2 worm cellular contexts compared by ENCODE assay signal in genomic region chrIII:87183-87582, ce11.
TF ChIP-seq lines count a peak whose summit lies in the region.

TSS of gene F54C4.4 (minus strand) at chrIII:87381.
TSS of gene mrpl-40 (plus strand) at chrIII:87559.

TF ChIP-seq in whole organism, L1 larva, 84 proteins besides CTCF, POLR2A, EP300 and RAD21 (continued from another document):
- peak; percentile 11 for TF ChIP-seq hpl-2 (GFP tag; optimal IDR thresholded peaks at IDR 0.05; lab: Kevin White, UChicago)
- TF ChIP-seq mef-2 (tag; optimal IDR thresholded peaks at IDR 0.05; lab: Kevin White, UChicago): no peak
- no peak for TF ChIP-seq pqm-1 (tag; optimal IDR thresholded peaks at IDR 0.05; lab: Kevin White, UChicago)
- TF ChIP-seq nhr-11 (tag; optimal IDR thresholded peaks at IDR 0.05; lab: Kevin White, UChicago): no peak
- no peak for TF ChIP-seq egl-27 (tag; optimal IDR thresholded peaks at IDR 0.05; lab: Kevin White, UChicago)
- TF ChIP-seq zip-4 (GFP tag; optimal IDR thresholded peaks at IDR 0.05; lab: Kevin White, UChicago): no peak
- no peak for TF ChIP-seq hlh-4 (tag; optimal IDR thresholded peaks at IDR 0.05; lab: Kevin White, UChicago)
- TF ChIP-seq swsn-7 (tag; optimal IDR thresholded peaks at IDR 0.05; lab: Kevin White, UChicago): peak; percentile 76
- peak; percentile 74 for TF ChIP-seq isw-1 (GFP tag; IDR thresholded peaks at IDR 0.05; lab: Robert Waterston, UW)
- TF ChIP-seq lir-3 (tag; optimal IDR thresholded peaks at IDR 0.05; lab: Kevin White, UChicago; ENCODE audit: poor library complexity): no peak
- no peak for TF ChIP-seq C34B4.2 (tag; optimal IDR thresholded peaks at IDR 0.05; lab: Kevin White, UChicago)
- TF ChIP-seq rnt-1 (tag; optimal IDR thresholded peaks at IDR 0.05; lab: Kevin White, UChicago): peak; percentile 60
- peak in 1 of 2 experiments; percentile 34 for TF ChIP-seq mdl-1 (tag; optimal IDR thresholded peaks at IDR 0.05; lab: Kevin White, UChicago)
- TF ChIP-seq skn-1 (tag; optimal IDR thresholded peaks at IDR 0.05; lab: Kevin White, UChicago): peak; percentile 29
- TF ChIP-seq unc-30 (tag; optimal IDR thresholded peaks at IDR 0.05; lab: Kevin White, UChicago): no peak
- TF ChIP-seq fkh-8 (tag; optimal IDR thresholded peaks at IDR 0.05; lab: Kevin White, UChicago): peak; percentile 62
- TF ChIP-seq mep-1 (tag; optimal IDR thresholded peaks at IDR 0.05; lab: Kevin White, UChicago): peak; percentile 61
- TF ChIP-seq nhr-12 (tag; optimal IDR thresholded peaks at IDR 0.05; lab: Kevin White, UChicago): no peak
- peak; percentile 23 for TF ChIP-seq egl-13 (tag; optimal IDR thresholded peaks at IDR 0.05; lab: Kevin White, UChicago)
- no peak for TF ChIP-seq sox-4 (tag; optimal IDR thresholded peaks at IDR 0.05; lab: Kevin White, UChicago)
- TF ChIP-seq dsc-1 (tag; optimal IDR thresholded peaks at IDR 0.05; lab: Kevin White, UChicago): peak; percentile 58
- peak in 1 of 2 experiments; percentile 57 for TF ChIP-seq ztf-11 (tag; optimal IDR thresholded peaks at IDR 0.05; lab: Kevin White, UChicago)
- peak; percentile 81 for TF ChIP-seq nhr-85 (tag; lab: Kevin White, UChicago)
- TF ChIP-seq C16A3.4 (tag; optimal IDR thresholded peaks at IDR 0.05; lab: Kevin White, UChicago): peak; percentile 74
- TF ChIP-seq fkh-10 (GFP tag; optimal IDR thresholded peaks at IDR 0.05; lab: Kevin White, UChicago): peak; percentile 1
- TF ChIP-seq unc-130 (tag; optimal IDR thresholded peaks at IDR 0.05; lab: Kevin White, UChicago): peak; percentile 62
- no peak for TF ChIP-seq nhr-84 (tag; optimal IDR thresholded peaks at IDR 0.05; lab: Kevin White, UChicago)
- TF ChIP-seq hlh-17 (GFP tag; optimal IDR thresholded peaks at IDR 0.05; lab: Kevin White, UChicago; ENCODE audit: borderline replicate concordance): no peak
- peak; percentile 14 for TF ChIP-seq blmp-1 (tag; optimal IDR thresholded peaks at IDR 0.05; lab: Kevin White, UChicago)
- TF ChIP-seq ceh-82 (tag; optimal IDR thresholded peaks at IDR 0.05; lab: Kevin White, UChicago): peak; percentile 56 to 87 (median 59)
- TF ChIP-seq lin-39 (tag; optimal IDR thresholded peaks at IDR 0.05; lab: Kevin White, UChicago): peak; percentile 62
- no peak for TF ChIP-seq aly-2 (tag; optimal IDR thresholded peaks at IDR 0.05; lab: Kevin White, UChicago)
- TF ChIP-seq jun-1 (tag; optimal IDR thresholded peaks at IDR 0.05; lab: Kevin White, UChicago): peak; percentile 66
- TF ChIP-seq nhr-20 (tag; optimal IDR thresholded peaks at IDR 0.05; lab: Kevin White, UChicago): peak; percentile 53
- TF ChIP-seq snu-23 (GFP tag; optimal IDR thresholded peaks at IDR 0.05; lab: Kevin White, UChicago): peak; percentile 86
- peak; percentile 45 to 67 (median 65) for TF ChIP-seq dpl-1 (GFP tag; optimal IDR thresholded peaks at IDR 0.05; lab: Kevin White, UChicago)
- TF ChIP-seq ama-1 (optimal IDR thresholded peaks at IDR 0.05; lab: Kevin White, UChicago): no peak
- TF ChIP-seq ets-5 (GFP tag; IDR thresholded peaks at IDR 0.05; lab: Robert Waterston, UW): no peak
- TF ChIP-seq unc-86 (tag; optimal IDR thresholded peaks at IDR 0.05; lab: Kevin White, UChicago): peak; percentile 72
- TF ChIP-seq sup-37 (GFP tag; optimal IDR thresholded peaks at IDR 0.05; lab: Kevin White, UChicago): no peak
- peak; percentile 40 for TF ChIP-seq pax-3 (tag; optimal IDR thresholded peaks at IDR 0.05; lab: Kevin White, UChicago)
- no peak for TF ChIP-seq tlp-1 (tag; optimal IDR thresholded peaks at IDR 0.05; lab: Kevin White, UChicago)
- no peak for TF ChIP-seq ceh-88 (GFP tag; IDR thresholded peaks at IDR 0.05; lab: Robert Waterston, UW)
- no peak for TF ChIP-seq unc-62 (GFP tag; optimal IDR thresholded peaks at IDR 0.05; lab: Kevin White, UChicago)
- TF ChIP-seq lin-15B (tag; optimal IDR thresholded peaks at IDR 0.05; lab: Kevin White, UChicago): peak; percentile 46
- no peak for TF ChIP-seq ceh-63 (GFP tag; optimal IDR thresholded peaks at IDR 0.05; lab: Kevin White, UChicago)
- peak; percentile 20 for TF ChIP-seq snpc-4 (tag; optimal IDR thresholded peaks at IDR 0.05; lab: Kevin White, UChicago)
- TF ChIP-seq nhr-77 (tag; optimal IDR thresholded peaks at IDR 0.05; lab: Kevin White, UChicago): peak; percentile 18
- no peak for TF ChIP-seq aha-1 (tag; optimal IDR thresholded peaks at IDR 0.05; lab: Kevin White, UChicago)
- no peak for TF ChIP-seq pag-3 (tag; optimal IDR thresholded peaks at IDR 0.05; lab: Kevin White, UChicago; ENCODE audit: borderline replicate concordance, insufficient read depth)
- TF ChIP-seq ceh-90 (tag; optimal IDR thresholded peaks at IDR 0.05; lab: Kevin White, UChicago): no peak
- TF ChIP-seq ztf-4 (tag; optimal IDR thresholded peaks at IDR 0.05; lab: Kevin White, UChicago): no peak
- no peak for TF ChIP-seq alr-1 (tag; optimal IDR thresholded peaks at IDR 0.05; lab: Kevin White, UChicago; ENCODE audit: borderline replicate concordance)
- peak; percentile 84 for TF ChIP-seq nhr-47 (tag; optimal IDR thresholded peaks at IDR 0.05; lab: Kevin White, UChicago)
- peak; percentile 69 for TF ChIP-seq tbx-2 (tag; optimal IDR thresholded peaks at IDR 0.05; lab: Kevin White, UChicago)
- peak; percentile 72 for TF ChIP-seq xbp-1 (tag; optimal IDR thresholded peaks at IDR 0.05; lab: Kevin White, UChicago)
- peak; percentile 11 for TF ChIP-seq nhr-237 (tag; optimal IDR thresholded peaks at IDR 0.05; lab: Kevin White, UChicago)
- no peak for TF ChIP-seq sptf-1 (tag; optimal IDR thresholded peaks at IDR 0.05; lab: Kevin White, UChicago)
- TF ChIP-seq ceh-8 (GFP tag; optimal IDR thresholded peaks at IDR 0.05; lab: Kevin White, UChicago): no peak
- TF ChIP-seq nhr-90 (tag; optimal IDR thresholded peaks at IDR 0.05; lab: Kevin White, UChicago; ENCODE audit: poor library complexity): peak; percentile 59
- TF ChIP-seq mab-9 (GFP tag; IDR thresholded peaks at IDR 0.05; lab: Robert Waterston, UW): no peak
- no peak for TF ChIP-seq nhr-76 (tag; optimal IDR thresholded peaks at IDR 0.05; lab: Kevin White, UChicago)
- no peak for TF ChIP-seq efl-3 (GFP tag; optimal IDR thresholded peaks at IDR 0.05; lab: Kevin White, UChicago)
- peak; percentile 57 for TF ChIP-seq irx-1 (tag; optimal IDR thresholded peaks at IDR 0.05; lab: Kevin White, UChicago)
- peak; percentile 73 for TF ChIP-seq lin-14 (GFP tag; optimal IDR thresholded peaks at IDR 0.05; lab: Kevin White, UChicago)
- peak; percentile 72 to 77 for TF ChIP-seq efl-1 (optimal IDR thresholded peaks at IDR 0.05; lab: Kevin White, UChicago)
- TF ChIP-seq efl-1 (GFP tag; optimal IDR thresholded peaks at IDR 0.05 in 1 of 2; lab: Kevin White, UChicago): peak; percentile 63 to 96

TF ChIP-seq in whole organism, young adult, 124 proteins besides CTCF, POLR2A, EP300 and RAD21 (continued from another document):
- no peak for TF ChIP-seq cebp-1 (GFP tag; IDR thresholded peaks at IDR 0.05; lab: Robert Waterston, UW)
- TF ChIP-seq cebp-1 (tag; optimal IDR thresholded peaks at IDR 0.05; lab: Kevin White, UChicago): peak; percentile 30
- TF ChIP-seq mxl-1 (tag; optimal IDR thresholded peaks at IDR 0.05; lab: Kevin White, UChicago): no peak
- TF ChIP-seq zfh-2 (GFP tag; conservative IDR thresholded peaks at IDR 0.05; lab: Robert Waterston, UW): no peak
- TF ChIP-seq akir-1 (GFP tag; optimal IDR thresholded peaks at IDR 0.05; lab: Kevin White, UChicago): no peak
- TF ChIP-seq ztf-3 (GFP tag; optimal IDR thresholded peaks at IDR 0.05; lab: Kevin White, UChicago): no peak
- TF ChIP-seq B0019.2 (GFP tag; conservative IDR thresholded peaks at IDR 0.05; lab: Robert Waterston, UW): no peak
- TF ChIP-seq snpc-3.4 (tag; optimal IDR thresholded peaks at IDR 0.05; lab: Kevin White, UChicago): peak; percentile 38
- TF ChIP-seq tbx-9 (tag; optimal IDR thresholded peaks at IDR 0.05; lab: Kevin White, UChicago; ENCODE audit: borderline replicate concordance): no peak
- TF ChIP-seq Y67H2A.10 (GFP tag; conservative IDR thresholded peaks at IDR 0.05; lab: Robert Waterston, UW): no peak
- TF ChIP-seq atf-7 (tag; optimal IDR thresholded peaks at IDR 0.05; lab: Kevin White, UChicago): no peak
- no peak for TF ChIP-seq nfyb-1 (GFP tag; IDR thresholded peaks at IDR 0.05; lab: Robert Waterston, UW)
- no peak for TF ChIP-seq unc-130 (GFP tag; optimal IDR thresholded peaks at IDR 0.05; lab: Kevin White, UChicago)
- no peak for TF ChIP-seq F49E8.2 (tag; optimal IDR thresholded peaks at IDR 0.05; lab: Kevin White, UChicago; ENCODE audit: insufficient read depth)
- no peak for TF ChIP-seq ccch-3 (GFP tag; optimal IDR thresholded peaks at IDR 0.05; lab: Kevin White, UChicago)
- TF ChIP-seq lsl-1 (GFP tag; optimal IDR thresholded peaks at IDR 0.05; lab: Kevin White, UChicago): peak; percentile 11
- TF ChIP-seq Y53G8AR.9 (GFP tag; conservative IDR thresholded peaks at IDR 0.05; lab: Robert Waterston, UW): no peak
- TF ChIP-seq D2030.7 (GFP tag; IDR thresholded peaks at IDR 0.05; lab: Robert Waterston, UW): 0 out of 2 replicates have a peak, but pooled peaks have one; percentile 23
- TF ChIP-seq attf-3 (GFP tag; conservative IDR thresholded peaks at IDR 0.05; lab: Robert Waterston, UW): peak; percentile 97
- no peak for TF ChIP-seq ztf-25 (GFP tag; IDR thresholded peaks at IDR 0.05; lab: Robert Waterston, UW)
- no peak for TF ChIP-seq bed-2 (GFP tag; IDR thresholded peaks at IDR 0.05; lab: Robert Waterston, UW)
- TF ChIP-seq cebp-2 (GFP tag; IDR thresholded peaks at IDR 0.05; lab: Robert Waterston, UW): no peak
- TF ChIP-seq efl-1 (GFP tag; optimal IDR thresholded peaks at IDR 0.05; lab: Kevin White, UChicago): no peak
- no peak for TF ChIP-seq T07F8.4 (tag; optimal IDR thresholded peaks at IDR 0.05; lab: Kevin White, UChicago)
- no peak for TF ChIP-seq ceh-91 (GFP tag; IDR thresholded peaks at IDR 0.05; lab: Robert Waterston, UW)
- TF ChIP-seq F23B12.7 (tag; optimal IDR thresholded peaks at IDR 0.05; lab: Kevin White, UChicago; ENCODE audit: insufficient read depth): no peak
- TF ChIP-seq hsf-1 (GFP tag; IDR thresholded peaks at IDR 0.05; lab: Robert Waterston, UW): no peak
- TF ChIP-seq F10E7.11 (tag; optimal IDR thresholded peaks at IDR 0.05; lab: Kevin White, UChicago): no peak
- no peak for TF ChIP-seq hrde-1 (tag; optimal IDR thresholded peaks at IDR 0.05; lab: Kevin White, UChicago; ENCODE audit: borderline replicate concordance)
- TF ChIP-seq F37B4.10 (GFP tag; IDR thresholded peaks at IDR 0.05; lab: Robert Waterston, UW): no peak
- TF ChIP-seq C06A6.2 (GFP tag; conservative IDR thresholded peaks at IDR 0.05; lab: Robert Waterston, UW): no peak
- no peak for TF ChIP-seq ztf-26 (tag; optimal IDR thresholded peaks at IDR 0.05; lab: Kevin White, UChicago)
- peak; percentile 94 for TF ChIP-seq hmg-1.2 (GFP tag; IDR thresholded peaks at IDR 0.05; lab: Robert Waterston, UW)
- no peak for TF ChIP-seq madf-3 (GFP tag; IDR thresholded peaks at IDR 0.05; lab: Robert Waterston, UW)
- no peak for TF ChIP-seq sdz-38 (tag; optimal IDR thresholded peaks at IDR 0.05; lab: Kevin White, UChicago)
- no peak for TF ChIP-seq ztf-18 (tag; optimal IDR thresholded peaks at IDR 0.05; lab: Kevin White, UChicago)
- TF ChIP-seq ceh-40 (GFP tag; IDR thresholded peaks at IDR 0.05; lab: Robert Waterston, UW): no peak
- TF ChIP-seq pbrm-1 (GFP tag; IDR thresholded peaks at IDR 0.05; lab: Robert Waterston, UW): 0 out of 2 replicates have a peak, but pooled peaks have one; percentile 45
- TF ChIP-seq lir-1 (GFP tag; conservative IDR thresholded peaks at IDR 0.05; lab: Robert Waterston, UW): no peak
- TF ChIP-seq lsy-27 (tag; optimal IDR thresholded peaks at IDR 0.05; lab: Kevin White, UChicago; ENCODE audit: borderline replicate concordance, insufficient read depth): no peak
- no peak for TF ChIP-seq C17E4.6 (GFP tag; IDR thresholded peaks at IDR 0.05; lab: Robert Waterston, UW)
- TF ChIP-seq xnd-1 (tag; optimal IDR thresholded peaks at IDR 0.05; lab: Kevin White, UChicago): no peak
- TF ChIP-seq F55B11.4 (tag; optimal IDR thresholded peaks at IDR 0.05; lab: Kevin White, UChicago; ENCODE audit: borderline replicate concordance, insufficient read depth): no peak
- TF ChIP-seq lin-40 (tag; optimal IDR thresholded peaks at IDR 0.05; lab: Kevin White, UChicago): peak; percentile 28
- no peak for TF ChIP-seq K11D2.4 (GFP tag; IDR thresholded peaks at IDR 0.05; lab: Robert Waterston, UW)
- no peak for TF ChIP-seq hlh-26 (GFP tag; conservative IDR thresholded peaks at IDR 0.05; lab: Robert Waterston, UW)
- no peak for TF ChIP-seq bed-1 (GFP tag; IDR thresholded peaks at IDR 0.05; lab: Robert Waterston, UW)
- TF ChIP-seq ekl-4 (GFP tag; IDR thresholded peaks at IDR 0.05; lab: Robert Waterston, UW): no peak
- TF ChIP-seq Y56A3A.18 (GFP tag; IDR thresholded peaks at IDR 0.05; lab: Robert Waterston, UW): no peak
- no peak for TF ChIP-seq mel-28 (tag; optimal IDR thresholded peaks at IDR 0.05; lab: Kevin White, UChicago; ENCODE audit: borderline replicate concordance)
- TF ChIP-seq nhr-179 (tag; optimal IDR thresholded peaks at IDR 0.05; lab: Kevin White, UChicago): no peak
- peak; percentile 35 for TF ChIP-seq tbp1 (GFP tag; optimal IDR thresholded peaks at IDR 0.05; lab: Kevin White, UChicago)
- no peak for TF ChIP-seq somi-1 (GFP tag; optimal IDR thresholded peaks at IDR 0.05; lab: Kevin White, UChicago)
- no peak for TF ChIP-seq madf-8 (GFP tag; conservative IDR thresholded peaks at IDR 0.05; lab: Robert Waterston, UW)
- TF ChIP-seq B0035.1 (tag; optimal IDR thresholded peaks at IDR 0.05; lab: Kevin White, UChicago): no peak
- TF ChIP-seq attf-5 (GFP tag; optimal IDR thresholded peaks at IDR 0.05; lab: Kevin White, UChicago): peak; percentile 13
- no peak for TF ChIP-seq chd-7 (tag; optimal IDR thresholded peaks at IDR 0.05; lab: Kevin White, UChicago)
- TF ChIP-seq egl-18 (GFP tag; IDR thresholded peaks at IDR 0.05; lab: Robert Waterston, UW): no peak
- TF ChIP-seq tlf-1 (GFP tag; optimal IDR thresholded peaks at IDR 0.05; lab: Kevin White, UChicago): no peak
- no peak for TF ChIP-seq ztf-22 (GFP tag; optimal IDR thresholded peaks at IDR 0.05; lab: Kevin White, UChicago)
- no peak for TF ChIP-seq ceh-27 (GFP tag; optimal IDR thresholded peaks at IDR 0.05; lab: Kevin White, UChicago)
- TF ChIP-seq him-1 (tag; optimal IDR thresholded peaks at IDR 0.05; lab: Kevin White, UChicago): no peak
- TF ChIP-seq B0261.1 (tag; optimal IDR thresholded peaks at IDR 0.05; lab: Kevin White, UChicago): no peak
- TF ChIP-seq pha-4 (tag; optimal IDR thresholded peaks at IDR 0.05; lab: Kevin White, UChicago): no peak
- no peak for TF ChIP-seq let-526 (GFP tag; IDR thresholded peaks at IDR 0.05; lab: Robert Waterston, UW)
- TF ChIP-seq attf-6 (GFP tag; IDR thresholded peaks at IDR 0.05; lab: Robert Waterston, UW): no peak
- no peak for TF ChIP-seq snpc-1.1 (tag; optimal IDR thresholded peaks at IDR 0.05; lab: Kevin White, UChicago; ENCODE audit: insufficient read depth)
